Fruit fly (Drosophila melanogaster): Measurements from ENCODE around the gene lost.

lost gene

DNA sequence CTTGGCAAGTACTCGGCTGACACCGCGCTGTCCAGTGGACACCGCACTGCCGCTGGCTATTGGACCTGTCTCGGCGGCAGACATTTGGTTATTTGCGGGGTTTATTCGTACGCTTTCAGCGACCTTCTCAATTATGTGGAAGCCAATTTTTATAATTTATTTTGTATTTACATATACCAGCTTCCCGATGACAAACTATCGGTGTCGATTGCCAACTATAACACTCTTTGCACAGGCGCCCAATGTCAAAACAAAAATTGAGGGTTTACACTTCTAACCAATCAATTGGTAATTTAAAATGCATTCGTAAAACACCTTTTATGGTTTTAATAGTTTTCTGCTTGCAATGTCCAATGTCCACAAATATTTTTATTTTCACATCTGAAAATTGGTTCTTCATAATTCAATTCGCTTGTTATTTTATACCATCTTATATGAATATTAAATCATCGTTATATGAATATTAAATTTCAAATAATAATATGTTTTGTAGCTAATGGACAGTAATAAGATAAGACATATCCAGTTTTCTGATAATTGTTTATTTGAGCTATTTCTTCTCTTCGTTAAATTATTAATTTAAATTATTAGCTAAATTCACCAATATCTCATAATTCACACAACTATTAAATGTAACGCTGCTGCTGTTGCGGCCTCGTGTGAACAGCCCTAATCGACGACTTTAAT lies 2.9 kb upstream of the lost start (continued):
- TF ChIP-seq CG31441 (GFP tag; IDR thresholded peaks at IDR 0.05) (peak; percentile 55; the same call in 1 of the 2 replicates), row (GFP tag; IDR thresholded peaks at IDR 0.05) (peak; percentile 87), Neu2 (GFP tag; optimal IDR thresholded peaks at IDR 0.05; ENCODE audit: borderline replicate concordance) (no peak), gcm2 (GFP tag; optimal IDR thresholded peaks at IDR 0.05) (no peak), CG6791 (GFP tag; IDR thresholded peaks at IDR 0.05; ENCODE audit: partially characterized antibody) (peak; percentile 56; the same call in 2 of the 3 replicates), bab2 (GFP tag; optimal IDR thresholded peaks at IDR 0.05) (no peak), cwo (GFP tag; optimal IDR thresholded peaks at IDR 0.05) (no peak), gem (tag; optimal IDR thresholded peaks at IDR 0.05) (peak; percentile 41), tin (GFP tag; optimal IDR thresholded peaks at IDR 0.05) (peak; percentile 19), br (optimal IDR thresholded peaks at IDR 0.05) (no peak), CG13123 (GFP tag; optimal IDR thresholded peaks at IDR 0.05) (no peak), Deaf1 (tag; optimal IDR thresholded peaks at IDR 0.05) (no peak), CG10147 (GFP tag; optimal IDR thresholded peaks at IDR 0.05) (peak; percentile 20), bbx (GFP tag; IDR thresholded peaks at IDR 0.05; ENCODE audit: partially characterized antibody) (no peak), cg (GFP tag; optimal IDR thresholded peaks at IDR 0.05) (no peak), Usf (GFP tag; optimal IDR thresholded peaks at IDR 0.05) (no peak), CG10654 (GFP tag; optimal IDR thresholded peaks at IDR 0.05) (no peak), CG10979 (tag; optimal IDR thresholded peaks at IDR 0.05) (no peak), CG8388 (GFP tag; optimal IDR thresholded peaks at IDR 0.05) (no peak), PHDP (tag; optimal IDR thresholded peaks at IDR 0.05) (no peak), CG9932 (GFP tag; IDR thresholded peaks at IDR 0.05) (peak; percentile 64), CG10209 (GFP tag; optimal IDR thresholded peaks at IDR 0.05) (peak; percentile 18), Taf1 (GFP tag; IDR thresholded peaks at IDR 0.05) (no peak), CG1024 (GFP tag; IDR thresholded peaks at IDR 0.05) (peak; percentile 96), Dad (GFP tag; optimal IDR thresholded peaks at IDR 0.05) (no peak), pfk (GFP tag; optimal IDR thresholded peaks at IDR 0.05) (peak; percentile 8), CG13624 (GFP tag; optimal IDR thresholded peaks at IDR 0.05) (no peak), oc (tag; optimal IDR thresholded peaks at IDR 0.05) (no peak), ems (GFP tag; optimal IDR thresholded peaks at IDR 0.05) (no peak), CG15073 (GFP tag; optimal IDR thresholded peaks at IDR 0.05) (no peak), BtbVII (GFP tag; optimal IDR thresholded peaks at IDR 0.05) (no peak), CG6813 (GFP tag; optimal IDR thresholded peaks at IDR 0.05) (no peak), eve (GFP tag; optimal IDR thresholded peaks at IDR 0.05) (no peak), Stat92E (GFP tag; optimal IDR thresholded peaks at IDR 0.05) (no peak), CG31365 (tag; optimal IDR thresholded peaks at IDR 0.05) (no peak), hkb (optimal IDR thresholded peaks at IDR 0.05) (no peak), hkb (GFP tag; IDR thresholded peaks at IDR 0.05) (no peak), bsh (GFP tag; optimal IDR thresholded peaks at IDR 0.05) (no peak), slbo (GFP tag; IDR thresholded peaks at IDR 0.05) (peak; percentile 61), repo (GFP tag; optimal IDR thresholded peaks at IDR 0.05) (no peak), Drgx (GFP tag; IDR thresholded peaks at IDR 0.05) (no peak), CG33213 (GFP tag; optimal IDR thresholded peaks at IDR 0.05) (no peak), CG3847 (GFP tag; IDR thresholded peaks at IDR 0.05) (0 out of 2 replicates have a peak, but pooled peaks have one; percentile 22), ro (GFP tag; IDR thresholded peaks at IDR 0.05) (no peak), lbe (GFP tag; optimal IDR thresholded peaks at IDR 0.05) (no peak), Dp (GFP tag; optimal IDR thresholded peaks at IDR 0.05) (no peak), CG1603 (tag; optimal IDR thresholded peaks at IDR 0.05) (peak; percentile 63), H2.0 (GFP tag; IDR thresholded peaks at IDR 0.05) (no peak), stwl (tag; optimal IDR thresholded peaks at IDR 0.05) (no peak), CG2120 (GFP tag; optimal IDR thresholded peaks at IDR 0.05) (peak; percentile 26)

Data from whole organism, embryonic.